Fruit fly (Drosophila melanogaster): ENCODE measurements around the gene CG8087.

CG8087 gene

DNA sequence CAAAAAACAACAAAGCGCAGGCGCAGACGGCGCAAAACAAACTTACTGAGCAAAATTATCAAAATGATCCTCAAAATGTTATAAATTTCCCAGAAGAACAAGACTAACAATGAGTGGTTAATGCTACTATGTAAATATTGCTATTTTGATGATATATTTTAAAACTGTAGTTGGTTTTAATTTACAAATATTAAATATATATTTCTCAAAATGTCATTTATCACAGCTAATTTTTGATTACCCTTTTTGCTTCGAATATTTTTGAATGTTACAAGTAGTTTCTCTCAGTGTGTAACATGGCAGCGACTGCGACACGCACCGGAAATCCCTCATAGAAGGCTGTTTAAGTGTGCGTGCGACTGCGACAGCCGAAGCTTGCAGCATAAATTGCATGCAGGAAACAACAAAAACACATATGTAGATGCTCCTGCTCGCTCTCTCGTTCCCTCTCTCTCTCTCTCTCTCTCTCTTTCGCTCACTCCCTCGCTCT lies 33.4 kb upstream of the CG8087 start (continued):
- TF ChIP-seq CG12942 (GFP tag; optimal IDR thresholded peaks at IDR 0.05), result no peak
- TF ChIP-seq sima (GFP tag; optimal IDR thresholded peaks at IDR 0.05), result no peak
- TF ChIP-seq MBD-R2 (GFP tag; IDR thresholded peaks at IDR 0.05), result no peak
- TF ChIP-seq repo (GFP tag; optimal IDR thresholded peaks at IDR 0.05), result no peak
- TF ChIP-seq slbo (GFP tag; IDR thresholded peaks at IDR 0.05), result no peak
- TF ChIP-seq ash1 (GFP tag; optimal IDR thresholded peaks at IDR 0.05), result no peak
- TF ChIP-seq ems (GFP tag; optimal IDR thresholded peaks at IDR 0.05), result no peak
- TF ChIP-seq CG14965 (GFP tag; optimal IDR thresholded peaks at IDR 0.05; ENCODE audit: borderline replicate concordance), result no peak
- TF ChIP-seq CG4617 (GFP tag; optimal IDR thresholded peaks at IDR 0.05; ENCODE audit: borderline replicate concordance), result no peak
- TF ChIP-seq tx (GFP tag; optimal IDR thresholded peaks at IDR 0.05), result no peak
- no peak for TF ChIP-seq CG2202 (tag; optimal IDR thresholded peaks at IDR 0.05)
- TF ChIP-seq esg (GFP tag; conservative IDR thresholded peaks at IDR 0.05), result no peak
- TF ChIP-seq Sox100B (GFP tag; optimal IDR thresholded peaks at IDR 0.05), result peak; percentile 50
- TF ChIP-seq nmo (GFP tag; optimal IDR thresholded peaks at IDR 0.05), result peak; percentile 41
- TF ChIP-seq CG3847 (GFP tag; IDR thresholded peaks at IDR 0.05), result no peak
- no peak for TF ChIP-seq B-H1 (GFP tag; IDR thresholded peaks at IDR 0.05)
- peak in 1 of 3 experiments; percentile 56 for TF ChIP-seq lola (GFP tag; optimal IDR thresholded peaks at IDR 0.05)
- TF ChIP-seq gce (GFP tag; IDR thresholded peaks at IDR 0.05), result no peak
- peak; percentile 10 for TF ChIP-seq CG18476 (GFP tag; optimal IDR thresholded peaks at IDR 0.05)
- TF ChIP-seq CG12236 (GFP tag; optimal IDR thresholded peaks at IDR 0.05), result no peak
- TF ChIP-seq phol (tag; optimal IDR thresholded peaks at IDR 0.05), result peak; percentile 61
- peak; percentile 6 for TF ChIP-seq CG33557 (GFP tag; optimal IDR thresholded peaks at IDR 0.05)
- peak; percentile 27; the same call in 1 of the 2 replicates for TF ChIP-seq onecut (GFP tag; IDR thresholded peaks at IDR 0.05)
- no peak for TF ChIP-seq tap (tag; optimal IDR thresholded peaks at IDR 0.05)
- peak; percentile 0 for TF ChIP-seq Spps (tag; optimal IDR thresholded peaks at IDR 0.05)
- no peak for TF ChIP-seq Ravus (GFP tag; IDR thresholded peaks at IDR 0.05)
- no peak for TF ChIP-seq CG9797 (GFP tag; optimal IDR thresholded peaks at IDR 0.05)
- TF ChIP-seq danr (GFP tag; IDR thresholded peaks at IDR 0.05), result no peak
- TF ChIP-seq CG4328 (GFP tag; optimal IDR thresholded peaks at IDR 0.05), result no peak
- no peak for TF ChIP-seq Aef1 (GFP tag; IDR thresholded peaks at IDR 0.05)
- no peak for TF ChIP-seq Dad (GFP tag; optimal IDR thresholded peaks at IDR 0.05)
- TF ChIP-seq Eip74EF (GFP tag; optimal IDR thresholded peaks at IDR 0.05), result peak in 1 of 2 experiments; percentile 17
- no peak for TF ChIP-seq Atf-2 (GFP tag; optimal IDR thresholded peaks at IDR 0.05)
- no peak for TF ChIP-seq CG2129 (GFP tag; IDR thresholded peaks at IDR 0.05; ENCODE audit: partially characterized antibody)
- no peak for TF ChIP-seq NFAT (GFP tag; IDR thresholded peaks at IDR 0.05)
- no peak for TF ChIP-seq CG13287 (GFP tag; IDR thresholded peaks at IDR 0.05; ENCODE audit: partially characterized antibody)
- TF ChIP-seq CrebB (tag; optimal IDR thresholded peaks at IDR 0.05), result no peak
- no peak for TF ChIP-seq CG12769 (tag; optimal IDR thresholded peaks at IDR 0.05)
- TF ChIP-seq CG15479 (GFP tag; optimal IDR thresholded peaks at IDR 0.05), result peak; percentile 70
- TF ChIP-seq pb (GFP tag; optimal IDR thresholded peaks at IDR 0.05), result no peak
- no peak for TF ChIP-seq CG32772 (GFP tag; IDR thresholded peaks at IDR 0.05)
- TF ChIP-seq CG10543 (GFP tag; optimal IDR thresholded peaks at IDR 0.05), result no peak
- peak; percentile 42 for TF ChIP-seq CoRest (tag; optimal IDR thresholded peaks at IDR 0.05)
- TF ChIP-seq pan (optimal IDR thresholded peaks at IDR 0.05), result no peak
- peak in 1 of 2 experiments; percentile 37 for TF ChIP-seq pan (GFP tag; optimal IDR thresholded peaks at IDR 0.05 in 1 of 2, IDR thresholded peaks at IDR 0.05 in 1 of 2)
- peak; percentile 35 for TF ChIP-seq HLHmδ (GFP tag; optimal IDR thresholded peaks at IDR 0.05)
- TF ChIP-seq CG2120 (GFP tag; optimal IDR thresholded peaks at IDR 0.05), result no peak
- no peak for TF ChIP-seq jing (GFP tag; optimal IDR thresholded peaks at IDR 0.05)
- no peak for TF ChIP-seq CG7271 (tag; optimal IDR thresholded peaks at IDR 0.05)
- peak; percentile 10 for TF ChIP-seq oc (tag; optimal IDR thresholded peaks at IDR 0.05)
- no peak for TF ChIP-seq en (GFP tag; optimal IDR thresholded peaks at IDR 0.05)

Measured in whole organism, embryonic.